Fruit fly (Drosophila melanogaster): ENCODE results near the gene CG31517.
A peak's percentile ranks its signal among the peaks of the same experiment; 100 is the strongest.

The CG31517 gene

dm6 chr3R:13907355-13908105 lies 40.7 kb upstream of the CG31517 start:
- TF ChIP-seq row (GFP tag; IDR thresholded peaks at IDR 0.05) (peak; percentile 52), HLH3B (GFP tag; IDR thresholded peaks at IDR 0.05) (peak; percentile 65), zen (tag; optimal IDR thresholded peaks at IDR 0.05) (peak; percentile 34), CG2116 (GFP tag; optimal IDR thresholded peaks at IDR 0.05) (no peak), CG8281 (tag; optimal IDR thresholded peaks at IDR 0.05) (no peak), ttk (GFP tag; IDR thresholded peaks at IDR 0.05) (peak; percentile 53; the same call in 1 of the 2 replicates), schlank (tag; optimal IDR thresholded peaks at IDR 0.05) (no peak), croc (GFP tag; conservative IDR thresholded peaks at IDR 0.05) (0 out of 3 replicates have a peak, but pooled peaks have one; percentile 15), ewg (GFP tag; optimal IDR thresholded peaks at IDR 0.05) (peak; percentile 12), CG10267 (tag; optimal IDR thresholded peaks at IDR 0.05) (peak; percentile 45), ab (GFP tag; optimal IDR thresholded peaks at IDR 0.05) (no peak), eyg (GFP tag; optimal IDR thresholded peaks at IDR 0.05) (no peak), Antp (GFP tag; optimal IDR thresholded peaks at IDR 0.05) (no peak), C15 (GFP tag; IDR thresholded peaks at IDR 0.05) (no peak), h (optimal IDR thresholded peaks at IDR 0.05) (no peak), H15 (GFP tag; IDR thresholded peaks at IDR 0.05) (peak; percentile 42; the same call in 1 of the 3 replicates), zf30C (GFP tag; optimal IDR thresholded peaks at IDR 0.05) (no peak), tna (GFP tag; IDR thresholded peaks at IDR 0.05; ENCODE audit: partially characterized antibody) (no peak), dpn (GFP tag; optimal IDR thresholded peaks at IDR 0.05) (peak in 1 of 2 experiments; percentile 12), CG11560 (tag; IDR thresholded peaks at IDR 0.05) (no peak), CG4404 (GFP tag; IDR thresholded peaks at IDR 0.05) (no peak), sim (GFP tag; IDR thresholded peaks at IDR 0.05) (no peak), CG18262 (tag; optimal IDR thresholded peaks at IDR 0.05) (peak; percentile 68), CG11695 (GFP tag; IDR thresholded peaks at IDR 0.05) (peak; percentile 46; the same call in 1 of the 3 replicates), CG17328 (GFP tag; IDR thresholded peaks at IDR 0.05) (peak; percentile 63), CG10979 (tag; optimal IDR thresholded peaks at IDR 0.05) (peak; percentile 66), CG2712 (tag; optimal IDR thresholded peaks at IDR 0.05) (peak; percentile 75), CG1647 (GFP tag; optimal IDR thresholded peaks at IDR 0.05) (no peak), pan (optimal IDR thresholded peaks at IDR 0.05) (no peak), pan (GFP tag; optimal IDR thresholded peaks at IDR 0.05 in 1 of 2, IDR thresholded peaks at IDR 0.05 in 1 of 2) (peak in 1 of 2 experiments; percentile 58), Ptx1 (GFP tag; IDR thresholded peaks at IDR 0.05) (peak; percentile 51), sob (GFP tag; IDR thresholded peaks at IDR 0.05) (peak; percentile 8; the same call in 1 of the 2 replicates), Blimp-1 (GFP tag; optimal IDR thresholded peaks at IDR 0.05) (peak; percentile 52), Bteb2 (GFP tag; optimal IDR thresholded peaks at IDR 0.05) (no peak), E2f2 (GFP tag; IDR thresholded peaks at IDR 0.05) (0 out of 2 replicates have a peak, but pooled peaks have one; percentile 17), CG14441 (GFP tag; IDR thresholded peaks at IDR 0.05) (peak; percentile 32; the same call in 1 of the 2 replicates), CG12659 (GFP tag; optimal IDR thresholded peaks at IDR 0.05) (no peak), abd-A (tag; optimal IDR thresholded peaks at IDR 0.05) (peak; percentile 93), CG7963 (GFP tag; IDR thresholded peaks at IDR 0.05; ENCODE audit: partially characterized antibody) (no peak), CG2875 (GFP tag; optimal IDR thresholded peaks at IDR 0.05) (peak; percentile 14), az2 (GFP tag; optimal IDR thresholded peaks at IDR 0.05) (peak; percentile 32), gem (tag; optimal IDR thresholded peaks at IDR 0.05) (peak; percentile 74), oc (tag; optimal IDR thresholded peaks at IDR 0.05) (peak; percentile 35), fd64A (GFP tag; optimal IDR thresholded peaks at IDR 0.05) (no peak), lab (GFP tag; optimal IDR thresholded peaks at IDR 0.05) (peak; percentile 5), CG34422 (GFP tag; IDR thresholded peaks at IDR 0.05) (0 out of 3 replicates have a peak, but pooled peaks have one; percentile 29), CG6654 (GFP tag; optimal IDR thresholded peaks at IDR 0.05) (no peak), tap (tag; optimal IDR thresholded peaks at IDR 0.05) (peak; percentile 45), chm (GFP tag; IDR thresholded peaks at IDR 0.05) (no peak)

Measured in whole organism, embryonic.